Worm (Caenorhabditis elegans): ENCODE data around the gene ZC21.6.

ZC21.6 gene

ce11 chrIII:8534647-8535181, 10.7 kb downstream of the ZC21.6 start, which contains the start of gene trp-1:
Gene trp-1, plus strand, starts transcription at chrIII:8535131.
- TF ChIP-seq nhr-90 (tag; optimal IDR thresholded peaks at IDR 0.05) = no peak
- TF ChIP-seq hlh-12 (tag; optimal IDR thresholded peaks at IDR 0.05) = no peak
- TF ChIP-seq egl-44 (GFP tag; IDR thresholded peaks at IDR 0.05) = no peak
- no peak for TF ChIP-seq T07F8.4 (tag; optimal IDR thresholded peaks at IDR 0.05)

ce11 chrIII:8533900-8534299, 11.5 kb downstream of the ZC21.6 start:
- TF ChIP-seq hrde-1 (tag; optimal IDR thresholded peaks at IDR 0.05; ENCODE audit: borderline replicate concordance) = no peak
- no peak for TF ChIP-seq hlh-12 (tag; optimal IDR thresholded peaks at IDR 0.05)
- TF ChIP-seq madf-3 (GFP tag; IDR thresholded peaks at IDR 0.05) = no peak
- TF ChIP-seq Y56A3A.18 (GFP tag; IDR thresholded peaks at IDR 0.05) = no peak
- no peak for TF ChIP-seq nhr-179 (tag; optimal IDR thresholded peaks at IDR 0.05)
- no peak for TF ChIP-seq ceh-27 (GFP tag; optimal IDR thresholded peaks at IDR 0.05)
- no peak for TF ChIP-seq tbp1 (GFP tag; optimal IDR thresholded peaks at IDR 0.05)
- no peak for TF ChIP-seq K11D2.4 (GFP tag; IDR thresholded peaks at IDR 0.05)
- no peak for TF ChIP-seq ztf-28 (GFP tag; IDR thresholded peaks at IDR 0.05)
- no peak for TF ChIP-seq snpc-4 (GFP tag; optimal IDR thresholded peaks at IDR 0.05)
- no peak for TF ChIP-seq snpc-4 (tag; optimal IDR thresholded peaks at IDR 0.05)
- TF ChIP-seq lag-1 (GFP tag; IDR thresholded peaks at IDR 0.05) = no peak
- no peak for TF ChIP-seq tlf-1 (GFP tag; optimal IDR thresholded peaks at IDR 0.05)
- TF ChIP-seq dpff-1 (tag; optimal IDR thresholded peaks at IDR 0.05) = no peak
- no peak for TF ChIP-seq let-607 (tag; optimal IDR thresholded peaks at IDR 0.05)
- no peak for TF ChIP-seq Y53G8AR.9 (GFP tag; conservative IDR thresholded peaks at IDR 0.05)
- TF ChIP-seq aptf-2 (GFP tag; conservative IDR thresholded peaks at IDR 0.05) = no peak
- no peak for TF ChIP-seq F37B4.10 (GFP tag; IDR thresholded peaks at IDR 0.05)
- TF ChIP-seq lin-40 (tag; optimal IDR thresholded peaks at IDR 0.05) = no peak

ce11 chrIII:8529772-8530171, 15.6 kb downstream of the ZC21.6 start, which contains the start of gene ZC21.10:
Gene ZC21.10, plus strand, starts transcription at chrIII:8530072.
- no peak for TF ChIP-seq F10E7.11 (tag; optimal IDR thresholded peaks at IDR 0.05)
- TF ChIP-seq dpl-1 (GFP tag; optimal IDR thresholded peaks at IDR 0.05) = no peak
- no peak for TF ChIP-seq tbx-9 (tag; optimal IDR thresholded peaks at IDR 0.05; ENCODE audit: borderline replicate concordance)
- no peak for TF ChIP-seq F57A8.1 (GFP tag; optimal IDR thresholded peaks at IDR 0.05)
- no peak for TF ChIP-seq ztf-18 (tag; optimal IDR thresholded peaks at IDR 0.05)
- no peak for TF ChIP-seq B0336.3 (GFP tag; IDR thresholded peaks at IDR 0.05)
- no peak for TF ChIP-seq ets-4 (GFP tag; optimal IDR thresholded peaks at IDR 0.05)

ce11 chrIII:8529002-8529401, 16.4 kb downstream of the ZC21.6 start:
- TF ChIP-seq attf-5 (GFP tag; optimal IDR thresholded peaks at IDR 0.05) (peak; percentile 37), rcor-1 (GFP tag; IDR thresholded peaks at IDR 0.05) (no peak), mes-4 (tag; optimal IDR thresholded peaks at IDR 0.05) (no peak), cebp-1 (GFP tag; IDR thresholded peaks at IDR 0.05) (peak; percentile 93), cebp-1 (tag; optimal IDR thresholded peaks at IDR 0.05) (peak; percentile 99), gei-17 (GFP tag; optimal IDR thresholded peaks at IDR 0.05) (no peak), nfyb-1 (GFP tag; IDR thresholded peaks at IDR 0.05) (peak; percentile 98), unc-130 (GFP tag; optimal IDR thresholded peaks at IDR 0.05) (no peak), snpc-3.4 (tag; optimal IDR thresholded peaks at IDR 0.05) (no peak), tbp1 (GFP tag; optimal IDR thresholded peaks at IDR 0.05) (no peak), hsf-1 (GFP tag; IDR thresholded peaks at IDR 0.05) (peak; percentile 70; the same call in 1 of the 2 replicates), lsl-1 (GFP tag; optimal IDR thresholded peaks at IDR 0.05) (no peak), lin-35 (GFP tag; optimal IDR thresholded peaks at IDR 0.05) (no peak), lin-26 (GFP tag; IDR thresholded peaks at IDR 0.05) (no peak), ceh-27 (GFP tag; optimal IDR thresholded peaks at IDR 0.05) (peak; percentile 14), him-1 (tag; optimal IDR thresholded peaks at IDR 0.05) (no peak), mcd-1 (GFP tag; IDR thresholded peaks at IDR 0.05) (no peak; the same call in 1 of the 2 replicates)

All from whole organism, young adult.